Worm (Caenorhabditis elegans): ENCODE results near the gene ubq-1.

DNA sequence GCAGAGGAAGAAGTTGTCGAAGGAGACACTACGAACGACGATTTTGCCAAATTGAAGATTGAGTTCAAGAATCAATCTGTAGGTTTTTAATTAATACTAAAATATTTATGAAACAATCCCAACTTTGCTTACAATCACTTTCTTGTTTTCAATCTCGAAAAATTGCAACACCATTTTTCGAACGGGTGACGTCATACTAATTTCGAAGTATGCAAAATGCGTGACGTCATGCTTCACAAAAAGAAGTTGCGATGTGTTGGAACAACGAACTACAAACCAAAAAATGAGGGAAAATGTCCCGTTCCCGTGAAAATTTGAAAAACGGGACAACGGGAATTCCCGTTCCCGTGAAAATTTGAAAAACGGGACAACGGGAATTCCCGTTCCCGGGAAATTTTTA lies 27.6 kb downstream of the ubq-1 start:
- TF ChIP-seq ceh-82 (tag; optimal IDR thresholded peaks at IDR 0.05) (no peak), fos-1 (tag; optimal IDR thresholded peaks at IDR 0.05) (no peak), snpc-4 (tag; optimal IDR thresholded peaks at IDR 0.05) (no peak), lin-39 (tag; optimal IDR thresholded peaks at IDR 0.05) (no peak), nhr-129 (tag; optimal IDR thresholded peaks at IDR 0.05) (no peak)
